Worm (Caenorhabditis elegans): ENCODE data around the gene fbxa-209.

DNA sequence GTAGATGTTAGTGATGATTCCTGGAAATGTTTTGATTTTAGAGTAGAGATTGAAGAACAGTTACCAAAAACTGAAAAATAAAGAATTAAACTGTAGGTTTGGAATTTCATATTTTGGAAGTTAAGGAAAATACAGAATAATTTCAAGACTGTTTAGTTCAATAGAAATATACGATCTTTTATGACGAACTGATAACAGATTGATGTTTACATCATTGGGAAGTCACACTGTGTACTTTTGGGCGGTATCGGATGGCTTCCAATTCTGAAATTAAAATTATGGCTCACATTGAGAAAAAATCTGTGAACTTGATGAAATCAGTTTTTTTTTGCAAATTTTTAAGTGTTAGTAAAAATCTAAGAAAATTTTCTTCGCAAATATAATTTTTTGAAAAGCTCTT, 5.6 kb upstream of the fbxa-209 start, which contains the start of gene T26H5.8:
- no peak for TF ChIP-seq ztf-26 (tag; optimal IDR thresholded peaks at IDR 0.05)
- no peak for TF ChIP-seq unc-62 (GFP tag; optimal IDR thresholded peaks at IDR 0.05)
- TF ChIP-seq nfya-1 (tag; optimal IDR thresholded peaks at IDR 0.05; ENCODE audit: borderline replicate concordance, insufficient read depth): no peak
- TF ChIP-seq atf-7 (tag; optimal IDR thresholded peaks at IDR 0.05): no peak
- TF ChIP-seq ztf-6 (GFP tag; IDR thresholded peaks at IDR 0.05): no peak
- no peak for TF ChIP-seq C06A6.2 (GFP tag; conservative IDR thresholded peaks at IDR 0.05)
- no peak for TF ChIP-seq madf-8 (GFP tag; conservative IDR thresholded peaks at IDR 0.05)
- TF ChIP-seq dpl-1 (GFP tag; optimal IDR thresholded peaks at IDR 0.05): no peak
